Worm (Caenorhabditis elegans): ENCODE measurements around the gene unc-103.

DNA sequence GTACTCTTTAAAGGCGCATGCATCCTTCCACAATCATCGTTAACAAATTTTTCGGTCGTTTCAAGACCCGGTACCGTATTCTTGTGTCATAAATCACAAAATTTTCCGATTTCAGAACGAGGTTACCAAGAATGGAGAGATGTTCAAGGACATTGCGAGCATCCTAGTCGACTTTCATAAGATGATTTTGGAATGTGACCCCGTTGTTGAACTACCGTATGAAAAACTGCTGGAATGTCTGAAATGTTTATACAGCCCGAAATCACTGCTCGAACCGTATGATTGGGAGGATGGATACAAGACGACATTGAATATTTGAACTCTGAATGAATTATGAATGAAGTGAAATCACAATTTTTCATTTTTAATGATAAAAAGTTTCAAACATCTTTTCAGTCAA lies 22.2 kb upstream of the unc-103 start:
- TF ChIP-seq him-1 (tag; optimal IDR thresholded peaks at IDR 0.05) (no peak), dao-5 (tag; optimal IDR thresholded peaks at IDR 0.05) (no peak), W03F9.2 (tag; optimal IDR thresholded peaks at IDR 0.05) (no peak)

Data from whole organism, L4/young adult.